Worm (Caenorhabditis elegans): ENCODE data around the gene lips-13.

- TF ChIP-seq nhr-76 (tag; optimal IDR thresholded peaks at IDR 0.05) (no peak), snpc-4 (tag; optimal IDR thresholded peaks at IDR 0.05) (no peak), unc-62 (GFP tag; optimal IDR thresholded peaks at IDR 0.05) (no peak), mep-1 (tag; optimal IDR thresholded peaks at IDR 0.05) (no peak), mab-5 (tag; optimal IDR thresholded peaks at IDR 0.05) (no peak), ceh-43 (GFP tag; optimal IDR thresholded peaks at IDR 0.05) (no peak), elt-1 (tag; optimal IDR thresholded peaks at IDR 0.05; ENCODE audit: borderline replicate concordance, insufficient read depth) (no peak)
These were observed 31.5 kb upstream of the lips-13 start for ce11 chrII:1149390-1149789.

All from whole organism, mixed stage, embryonic.